Worm (Caenorhabditis elegans) whole organism, young adult: ENCODE results near the gene R53.8.

Experiments used
- F49E8.2 ChIP-seq: sonication (generic microtip); optimal IDR thresholded peaks from 3 replicates; lab custom pipeline; 2017; ENCODE audit warnings: missing genetic modification characterization, mild to moderate bottlenecking, missing compliant biosample characterization, antibody characterized with exemption, moderate library complexity; ENCODE audit not compliant: insufficient read depth
- T07F8.4 ChIP-seq: sonication (generic microtip); optimal IDR thresholded peaks from 2 replicates; lab custom pipeline; 2016; ENCODE audit warnings: mild to moderate bottlenecking, missing genetic modification characterization, moderate library complexity, missing compliant biosample characterization
- athp-1 ChIP-seq: sonication (generic microtip); optimal IDR thresholded peaks from 2 replicates; lab custom pipeline; 2017; ENCODE audit warnings: mild to moderate bottlenecking, missing genetic modification characterization, missing compliant biosample characterization
- bed-2 ChIP-seq: fragments of 200-800 bp; sonication (Bioruptor generic); IDR thresholded peaks from 2 replicates; pipeline ENCODE4 v1.3.6; 2022; ENCODE audit warnings: missing genetic modification reagents, missing genetic modification characterization, missing compliant biosample characterization
- dpl-1 ChIP-seq: fragments of 150-350 bp; optimal IDR thresholded peaks from 2 replicates; lab custom pipeline; 2014; ENCODE audit warnings: missing biosample characterization, missing genetic modification reagents, missing genetic modification characterization
- lin-35 ChIP-seq, 3 experiments: fragments of 150-350 bp in 2 of 3; sonication (generic microtip) in 1 of 3; optimal IDR thresholded peaks; 2 replicates each; lab custom pipeline; 2014 to 2018; ENCODE audit warnings: missing biosample characterization in 3 of 3, missing genetic modification characterization in 3 of 3, missing genetic modification reagents in 3 of 3
- nfya-1 ChIP-seq: sonication (generic microtip); optimal IDR thresholded peaks from 2 replicates; lab custom pipeline; 2017; ENCODE audit warnings: antibody characterized with exemption, missing compliant biosample characterization, missing genetic modification characterization, borderline replicate concordance; ENCODE audit not compliant: insufficient read depth
- nhr-27 ChIP-seq: fragments of 200-800 bp; sonication (Bioruptor generic); optimal IDR thresholded peaks from 2 replicates; lab custom pipeline; 2018; ENCODE audit warnings: mild to moderate bottlenecking, missing genetic modification characterization, moderate library complexity, missing compliant biosample characterization
- tbp1 ChIP-seq: fragments of 200-800 bp; sonication (Bioruptor generic); optimal IDR thresholded peaks from 2 replicates; lab custom pipeline; 2018; ENCODE audit warnings: mild to moderate bottlenecking, missing genetic modification characterization, missing compliant biosample characterization
- unc-130 ChIP-seq: sonication (generic microtip); optimal IDR thresholded peaks from 2 replicates; lab custom pipeline; 2016; ENCODE audit warnings: missing genetic modification reagents, missing genetic modification characterization, missing compliant biosample characterization
- zfh-2 ChIP-seq: fragments of 200-800 bp; sonication (Bioruptor generic); conservative IDR thresholded peaks from 2 replicates; pipeline ENCODE4 v1.3.6; 2022; ENCODE audit warnings: missing genetic modification reagents, missing genetic modification characterization, missing compliant biosample characterization

ce11 chrII:9935664-9936063 lies 40.8 kb upstream of the R53.8 start:
- TF ChIP-seq tbp1 (GFP tag; lab: Kevin White, UChicago), result no peak
- no peak for TF ChIP-seq athp-1 (tag; lab: Kevin White, UChicago)
- TF ChIP-seq nfya-1 (tag; lab: Kevin White, UChicago), result no peak
- no peak for TF ChIP-seq unc-130 (GFP tag; lab: Kevin White, UChicago)
- no peak for TF ChIP-seq dpl-1 (GFP tag; lab: Kevin White, UChicago)
- TF ChIP-seq F49E8.2, result no peak
- no peak for TF ChIP-seq zfh-2
- no peak for TF ChIP-seq T07F8.4 (tag; lab: Kevin White, UChicago)
- no peak for TF ChIP-seq lin-35 (GFP tag; optimal IDR thresholded peaks at IDR 0.05; lab: Kevin White, UChicago)
- no peak for TF ChIP-seq nhr-27 (tag; lab: Kevin White, UChicago)
- no peak for TF ChIP-seq bed-2 (GFP tag; lab: Robert Waterston, UW)
